Worm (Caenorhabditis elegans): ENCODE data around the gene srv-2.
A peak's percentile ranks its signal among the peaks of the same experiment; 100 is the strongest.

- TF ChIP-seq efl-1 (optimal IDR thresholded peaks at IDR 0.05) (peak; percentile 40 to 56), efl-1 (GFP tag; optimal IDR thresholded peaks at IDR 0.05 in 1 of 2) (peak in 1 of 2 experiments; percentile 93), ces-1 (GFP tag; optimal IDR thresholded peaks at IDR 0.05) (no peak), snu-23 (GFP tag; optimal IDR thresholded peaks at IDR 0.05) (peak; percentile 80), pax-3 (tag; optimal IDR thresholded peaks at IDR 0.05) (no peak), unc-62 (GFP tag; optimal IDR thresholded peaks at IDR 0.05) (no peak), jun-1 (tag; optimal IDR thresholded peaks at IDR 0.05) (peak; percentile 0), aly-2 (tag; optimal IDR thresholded peaks at IDR 0.05) (no peak)
Measured at ce11 chrII:10555484-10556075, 46.5 kb downstream of the srv-2 start.
